Fruit fly (Drosophila melanogaster) S2 (cell line): Measurements from ENCODE around the gene CG6999.

Experiments
- CG8478 ChIP-seq: fragments of >200 bp; optimal IDR thresholded peaks from 2 replicates; lab custom pipeline; 2018
- CTCF ChIP-seq, 2 experiments: fragments of >200 bp; optimal IDR thresholded peaks; 2 replicates each; lab custom pipeline; 2018

dm6 chrX:9127264-9128011 lies 39.3 kb downstream of the CG6999 start:
- TF ChIP-seq CG8478 (lab: Kevin White, UChicago) = no peak
- no peak for TF ChIP-seq CTCF (optimal IDR thresholded peaks at IDR 0.05; lab: Kevin White, UChicago)
